Fruit fly (Drosophila melanogaster): ENCODE measurements around the gene Snoo.

Gene Snoo

dm6 chr2L:7871821-7872524 is 112.0 kb downstream of the Snoo start (continued):
- TF ChIP-seq CG7963 (GFP tag; IDR thresholded peaks at IDR 0.05; ENCODE audit: partially characterized antibody) (no peak), cad (GFP tag; optimal IDR thresholded peaks at IDR 0.05) (no peak), Ptx1 (GFP tag; IDR thresholded peaks at IDR 0.05) (peak; percentile 57), CG12219 (GFP tag; optimal IDR thresholded peaks at IDR 0.05) (no peak), CG30431 (GFP tag; optimal IDR thresholded peaks at IDR 0.05) (no peak), Bteb2 (GFP tag; optimal IDR thresholded peaks at IDR 0.05) (no peak), Atf6 (GFP tag; IDR thresholded peaks at IDR 0.05) (peak; percentile 71), zfh1 (GFP tag; IDR thresholded peaks at IDR 0.05) (no peak), CG7928 (GFP tag; optimal IDR thresholded peaks at IDR 0.05) (no peak), CG15269 (tag; optimal IDR thresholded peaks at IDR 0.05) (peak; percentile 73), CG10654 (GFP tag; optimal IDR thresholded peaks at IDR 0.05) (no peak), MBD-R2 (GFP tag; IDR thresholded peaks at IDR 0.05) (no peak), Neu2 (GFP tag; optimal IDR thresholded peaks at IDR 0.05; ENCODE audit: borderline replicate concordance) (no peak), Dll (GFP tag; IDR thresholded peaks at IDR 0.05; ENCODE audit: partially characterized antibody) (no peak), bowl (GFP tag; IDR thresholded peaks at IDR 0.05) (no peak), pzg (GFP tag; optimal IDR thresholded peaks at IDR 0.05) (no peak), HLH54F (GFP tag; optimal IDR thresholded peaks at IDR 0.05) (no peak), gfzf (GFP tag; optimal IDR thresholded peaks at IDR 0.05) (no peak), CG17361 (GFP tag; IDR thresholded peaks at IDR 0.05) (peak; percentile 61; the same call in 2 of the 3 replicates), CG1792 (GFP tag; optimal IDR thresholded peaks at IDR 0.05) (no peak), Jarid2 (GFP tag; optimal IDR thresholded peaks at IDR 0.05) (no peak), CG8281 (tag; optimal IDR thresholded peaks at IDR 0.05) (no peak), pfk (GFP tag; optimal IDR thresholded peaks at IDR 0.05) (no peak), Dp (GFP tag; optimal IDR thresholded peaks at IDR 0.05) (no peak), CG1602 (GFP tag; optimal IDR thresholded peaks at IDR 0.05) (no peak), CG7987 (GFP tag; optimal IDR thresholded peaks at IDR 0.05) (no peak), CG14050 (GFP tag; IDR thresholded peaks at IDR 0.05) (no peak), Blimp-1 (GFP tag; optimal IDR thresholded peaks at IDR 0.05) (peak; percentile 18), CG32767 (GFP tag; IDR thresholded peaks at IDR 0.05) (no peak), CG10209 (GFP tag; optimal IDR thresholded peaks at IDR 0.05) (peak; percentile 59), tll (GFP tag; optimal IDR thresholded peaks at IDR 0.05) (no peak), tna (GFP tag; IDR thresholded peaks at IDR 0.05; ENCODE audit: partially characterized antibody) (no peak), otp (GFP tag; IDR thresholded peaks at IDR 0.05) (no peak), CG9215 (GFP tag; IDR thresholded peaks at IDR 0.05) (peak; percentile 30; the same call in 1 of the 2 replicates), HLH3B (GFP tag; IDR thresholded peaks at IDR 0.05) (no peak), CG31441 (GFP tag; IDR thresholded peaks at IDR 0.05) (peak; percentile 44), abd-A (tag; optimal IDR thresholded peaks at IDR 0.05) (peak; percentile 96), D19A (tag; optimal IDR thresholded peaks at IDR 0.05) (peak; percentile 44), CG17802 (tag; optimal IDR thresholded peaks at IDR 0.05) (no peak), ssp (GFP tag; IDR thresholded peaks at IDR 0.05) (peak; percentile 9; the same call in 1 of the 2 replicates), az2 (GFP tag; optimal IDR thresholded peaks at IDR 0.05) (no peak), CG15696 (tag; optimal IDR thresholded peaks at IDR 0.05) (no peak), jing (GFP tag; optimal IDR thresholded peaks at IDR 0.05) (no peak), CG1024 (GFP tag; IDR thresholded peaks at IDR 0.05) (no peak), Ets97D (GFP tag; optimal IDR thresholded peaks at IDR 0.05) (no peak), CG12942 (GFP tag; optimal IDR thresholded peaks at IDR 0.05) (no peak), ttk (GFP tag; IDR thresholded peaks at IDR 0.05) (no peak), CG10147 (GFP tag; optimal IDR thresholded peaks at IDR 0.05) (peak; percentile 78), Hmr (GFP tag; optimal IDR thresholded peaks at IDR 0.05) (peak; percentile 78)

Data from whole organism, embryonic.